Worm (Caenorhabditis elegans) whole organism, L4/young adult: ENCODE results near the gene rpn-6.2.

ENCODE experiments used
- W03F9.2 ChIP-seq: fragments of 150-350 bp; optimal IDR thresholded peaks from 2 replicates; lab custom pipeline; 2014; ENCODE audit warnings: missing biosample characterization, missing genetic modification characterization
- dao-5 ChIP-seq: sonication (generic microtip); optimal IDR thresholded peaks from 2 replicates; lab custom pipeline; 2016; ENCODE audit warnings: missing genotype, missing genetic modification characterization, moderate library complexity, missing compliant biosample characterization

DNA sequence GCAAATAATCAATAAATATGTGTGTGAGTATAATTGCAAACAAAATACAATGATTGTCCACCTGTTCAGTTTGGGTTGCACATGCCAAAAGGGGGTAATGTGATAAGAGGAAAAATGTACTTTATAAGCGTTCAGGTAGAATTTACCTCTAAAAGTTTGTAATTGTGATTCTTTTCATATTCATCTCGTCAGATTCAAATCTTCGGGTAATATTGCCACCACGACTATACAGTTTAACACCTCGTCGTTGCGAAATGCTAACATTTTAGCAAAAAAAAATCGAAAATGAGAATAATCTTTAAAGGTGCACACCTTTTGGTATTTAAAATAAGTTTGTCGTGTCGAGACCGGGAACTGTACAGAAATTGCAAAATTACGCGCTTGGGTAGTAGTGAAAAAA lies 41.4 kb upstream of the rpn-6.2 start, which contains the start of gene nac-2:
- TF ChIP-seq dao-5 (tag; lab: Kevin White, UChicago) (no peak), W03F9.2 (tag; lab: Kevin White, UChicago) (no peak)
